Worm (Caenorhabditis elegans) whole organism, late embryonic: ENCODE data around the gene pcs-1.

Experiments used
- C08G9.2 ChIP-seq: sonication (generic microtip); optimal IDR thresholded peaks from 2 replicates; lab custom pipeline; 2016; ENCODE audit warnings: mild to moderate bottlenecking, missing genetic modification characterization, moderate library complexity, missing compliant biosample characterization
- C38D4.7 ChIP-seq: fragments of 200-800 bp; sonication (Bioruptor generic); optimal IDR thresholded peaks from 2 replicates; lab custom pipeline; 2018; ENCODE audit warnings: mild to moderate bottlenecking, missing genetic modification characterization, moderate library complexity, missing compliant biosample characterization
- F13H6.1 ChIP-seq: sonication (generic microtip); optimal IDR thresholded peaks from 2 replicates; lab custom pipeline; 2016; ENCODE audit warnings: missing genetic modification characterization, missing compliant biosample characterization
- K09A11.1 ChIP-seq: sonication (generic microtip); optimal IDR thresholded peaks from 2 replicates; lab custom pipeline; 2017; ENCODE audit warnings: antibody characterized with exemption, mild to moderate bottlenecking, missing genetic modification characterization, missing compliant biosample characterization; ENCODE audit not compliant: insufficient read depth
- T23F11.4 ChIP-seq: fragments of 200-800 bp; sonication (Bioruptor generic); optimal IDR thresholded peaks from 2 replicates; lab custom pipeline; 2018; ENCODE audit warnings: mild to moderate bottlenecking, missing genetic modification characterization, missing compliant biosample characterization
- ceh-14 ChIP-seq: sonication (generic microtip); optimal IDR thresholded peaks from 2 replicates; lab custom pipeline; 2016; ENCODE audit warnings: missing genotype, missing genetic modification characterization, missing compliant biosample characterization
- ceh-19 ChIP-seq: fragments of 200-800 bp; sonication (Bioruptor generic); optimal IDR thresholded peaks from 2 replicates; lab custom pipeline; 2018; ENCODE audit warnings: mild to moderate bottlenecking, missing genetic modification characterization, missing compliant biosample characterization
- ceh-34 ChIP-seq: sonication (generic microtip); optimal IDR thresholded peaks from 2 replicates; lab custom pipeline; 2016; ENCODE audit warnings: mild to moderate bottlenecking, missing genetic modification characterization, missing compliant biosample characterization
- ceh-48 ChIP-seq: sonication (generic microtip); optimal IDR thresholded peaks from 2 replicates; lab custom pipeline; 2016; ENCODE audit warnings: missing genetic modification characterization, inconsistent platforms, missing compliant biosample characterization
- ceh-6 ChIP-seq: fragments of 200-800 bp; sonication (Bioruptor generic); optimal IDR thresholded peaks from 2 replicates; lab custom pipeline; 2018; ENCODE audit warnings: mild to moderate bottlenecking, missing genetic modification characterization, missing compliant biosample characterization
- dmd-4 ChIP-seq: sonication (generic microtip); optimal IDR thresholded peaks from 2 replicates; lab custom pipeline; 2016; ENCODE audit warnings: borderline replicate concordance, missing genetic modification characterization, missing compliant biosample characterization
- elt-2 ChIP-seq: sonication (generic microtip); optimal IDR thresholded peaks from 2 replicates; lab custom pipeline; 2016; ENCODE audit warnings: missing genetic modification reagents, missing genetic modification characterization, missing compliant biosample characterization
- ets-4 ChIP-seq: sonication (generic microtip); optimal IDR thresholded peaks from 2 replicates; lab custom pipeline; 2016; ENCODE audit warnings: missing genetic modification characterization, missing compliant biosample characterization
- eyg-1 ChIP-seq: sonication (generic microtip); optimal IDR thresholded peaks from 2 replicates; lab custom pipeline; 2016; ENCODE audit warnings: missing genotype, missing genetic modification characterization, missing compliant biosample characterization
- fax-1 ChIP-seq: sonication (generic microtip); optimal IDR thresholded peaks from 2 replicates; lab custom pipeline; 2016; ENCODE audit warnings: missing genotype, missing genetic modification characterization, missing compliant biosample characterization
- fkh-6 ChIP-seq: sonication (generic microtip); optimal IDR thresholded peaks from 2 replicates; lab custom pipeline; 2016; ENCODE audit warnings: missing genetic modification characterization, missing compliant biosample characterization
- gmeb-2 ChIP-seq: sonication (generic microtip); optimal IDR thresholded peaks from 2 replicates; lab custom pipeline; 2016; ENCODE audit warnings: missing genetic modification characterization, inconsistent platforms, missing compliant biosample characterization
- hlh-15 ChIP-seq: sonication (generic microtip); optimal IDR thresholded peaks from 2 replicates; lab custom pipeline; 2016; ENCODE audit warnings: missing genetic modification characterization, missing compliant biosample characterization
- hlh-30 ChIP-seq: sonication (generic microtip); optimal IDR thresholded peaks from 2 replicates; lab custom pipeline; 2017; ENCODE audit warnings: antibody characterized with exemption, missing genetic modification characterization, missing compliant biosample characterization; ENCODE audit not compliant: insufficient read depth
- hlh-6 ChIP-seq: sonication (generic microtip); optimal IDR thresholded peaks from 2 replicates; lab custom pipeline; 2016; ENCODE audit warnings: missing genotype, missing genetic modification characterization, missing compliant biosample characterization
- lim-6 ChIP-seq: sonication (generic microtip); optimal IDR thresholded peaks from 2 replicates; lab custom pipeline; 2016; ENCODE audit warnings: missing genetic modification characterization, missing compliant biosample characterization
- lin-11 ChIP-seq: fragments of 200-800 bp; sonication (Bioruptor generic); optimal IDR thresholded peaks from 2 replicates; lab custom pipeline; 2018; ENCODE audit warnings: mild to moderate bottlenecking, missing genetic modification characterization, missing compliant biosample characterization
- mec-3 ChIP-seq: sonication (generic microtip); optimal IDR thresholded peaks from 2 replicates; lab custom pipeline; 2016; ENCODE audit warnings: borderline replicate concordance, missing genetic modification characterization, missing compliant biosample characterization
- nfya-1 ChIP-seq: sonication (generic microtip); optimal IDR thresholded peaks from 2 replicates; lab custom pipeline; 2017; ENCODE audit warnings: missing genetic modification characterization, mild to moderate bottlenecking, missing compliant biosample characterization, antibody characterized with exemption, moderate library complexity
- nhr-11 ChIP-seq: fragments of 150-350 bp; optimal IDR thresholded peaks from 2 replicates; lab custom pipeline; 2014; ENCODE audit warnings: missing biosample characterization, missing genetic modification characterization
- nhr-232 ChIP-seq: sonication (generic microtip); optimal IDR thresholded peaks from 2 replicates; lab custom pipeline; 2016; ENCODE audit warnings: missing genetic modification characterization, missing compliant biosample characterization
- npax-4 ChIP-seq: sonication (generic microtip); optimal IDR thresholded peaks from 2 replicates; lab custom pipeline; 2016; ENCODE audit warnings: missing genetic modification characterization, missing compliant biosample characterization
- pat-9 ChIP-seq: fragments of 200-800 bp; sonication (Bioruptor generic); optimal IDR thresholded peaks from 2 replicates; lab custom pipeline; 2018; ENCODE audit warnings: mild to moderate bottlenecking, missing genetic modification characterization, moderate library complexity, missing compliant biosample characterization
- pax-1 ChIP-seq: fragments of 150-350 bp; optimal IDR thresholded peaks from 2 replicates; lab custom pipeline; 2014; ENCODE audit warnings: missing biosample characterization, missing genetic modification characterization
- pha-2 ChIP-seq: sonication (generic microtip); optimal IDR thresholded peaks from 2 replicates; lab custom pipeline; 2017; ENCODE audit warnings: mild to moderate bottlenecking, missing genetic modification characterization, missing compliant biosample characterization
- pha-4 ChIP-seq: fragments of 150-350 bp; optimal IDR thresholded peaks from 2 replicates; lab custom pipeline; 2018; ENCODE audit warnings: missing biosample characterization, missing genetic modification reagents, missing genetic modification characterization
- pros-1 ChIP-seq: fragments of 150-350 bp; optimal IDR thresholded peaks from 2 replicates; lab custom pipeline; 2014; ENCODE audit warnings: missing biosample characterization, missing genetic modification reagents, missing genetic modification characterization
- rnt-1 ChIP-seq: sonication (generic microtip); optimal IDR thresholded peaks from 2 replicates; lab custom pipeline; 2016; ENCODE audit warnings: missing genetic modification characterization, missing compliant biosample characterization
- sox-2 ChIP-seq: fragments of 200-800 bp; sonication (Bioruptor generic); IDR thresholded peaks from 2 replicates; pipeline ENCODE4 v1.3.6; 2022; ENCODE audit warnings: missing genetic modification reagents, missing genetic modification characterization, missing compliant biosample characterization
- tbx-7 ChIP-seq: sonication (generic microtip); optimal IDR thresholded peaks from 2 replicates; lab custom pipeline; 2016; ENCODE audit warnings: missing genotype, missing genetic modification characterization, missing compliant biosample characterization
- ttx-3 ChIP-seq: sonication (generic microtip); optimal IDR thresholded peaks from 2 replicates; lab custom pipeline; 2016; ENCODE audit warnings: missing genetic modification reagents, missing genetic modification characterization, missing compliant biosample characterization
- unc-42 ChIP-seq: sonication (generic microtip); optimal IDR thresholded peaks from 2 replicates; lab custom pipeline; 2016; ENCODE audit warnings: missing genotype, missing genetic modification characterization, missing compliant biosample characterization
- unc-55 ChIP-seq: sonication (generic microtip); optimal IDR thresholded peaks from 2 replicates; lab custom pipeline; 2017; ENCODE audit warnings: missing biosample characterization, missing genetic modification reagents, missing genetic modification characterization
- unc-86 ChIP-seq: sonication (generic microtip); optimal IDR thresholded peaks from 2 replicates; lab custom pipeline; 2016; ENCODE audit warnings: missing genetic modification characterization, missing compliant biosample characterization

The pcs-1 gene

DNA sequence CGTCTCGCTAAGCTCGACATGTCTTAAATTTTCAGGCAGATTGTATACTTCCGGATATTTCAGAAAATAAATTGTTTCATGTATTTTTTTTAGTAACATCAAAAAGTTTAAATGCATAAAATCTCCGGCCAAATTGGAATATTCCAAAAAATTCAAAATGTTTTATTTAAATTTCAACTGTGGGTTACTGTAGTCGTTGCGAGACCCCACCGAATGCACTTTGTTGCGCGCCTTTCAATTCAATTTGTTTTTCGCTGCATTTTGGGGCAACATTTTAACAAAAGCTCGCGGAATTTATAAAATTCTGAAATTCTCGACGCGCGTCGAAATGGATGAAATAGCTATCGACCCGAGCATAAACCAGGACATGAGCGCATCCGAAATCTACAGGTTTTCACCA is 4.6 kb downstream of the pcs-1 start, which contains the start of gene F54D5.2:
Gene F54D5.2, plus strand, starts transcription at position 237 of the 400 bp plus-strand sequence.
- TF ChIP-seq lim-6 (tag; lab: Kevin White, UChicago) (no peak), ceh-48 (tag; lab: Kevin White, UChicago) (no peak), hlh-30 (tag; lab: Kevin White, UChicago) (no peak), C38D4.7 (GFP tag; lab: Kevin White, UChicago) (no peak), unc-55 (GFP tag; lab: Kevin White, UChicago) (no peak), npax-4 (no peak), pha-2 (tag; lab: Kevin White, UChicago) (no peak), gmeb-2 (tag; lab: Kevin White, UChicago) (no peak), ceh-6 (GFP tag; lab: Kevin White, UChicago) (no peak), hlh-6 (no peak), tbx-7 (tag; lab: Kevin White, UChicago) (no peak), dmd-4 (no peak), fax-1 (no peak), mec-3 (tag; lab: Kevin White, UChicago) (no peak), K09A11.1 (tag; lab: Kevin White, UChicago) (no peak), nhr-11 (no peak), C08G9.2 (no peak), hlh-15 (tag; lab: Kevin White, UChicago) (no peak), F13H6.1 (tag; lab: Kevin White, UChicago) (no peak), elt-2 (no peak)

DNA sequence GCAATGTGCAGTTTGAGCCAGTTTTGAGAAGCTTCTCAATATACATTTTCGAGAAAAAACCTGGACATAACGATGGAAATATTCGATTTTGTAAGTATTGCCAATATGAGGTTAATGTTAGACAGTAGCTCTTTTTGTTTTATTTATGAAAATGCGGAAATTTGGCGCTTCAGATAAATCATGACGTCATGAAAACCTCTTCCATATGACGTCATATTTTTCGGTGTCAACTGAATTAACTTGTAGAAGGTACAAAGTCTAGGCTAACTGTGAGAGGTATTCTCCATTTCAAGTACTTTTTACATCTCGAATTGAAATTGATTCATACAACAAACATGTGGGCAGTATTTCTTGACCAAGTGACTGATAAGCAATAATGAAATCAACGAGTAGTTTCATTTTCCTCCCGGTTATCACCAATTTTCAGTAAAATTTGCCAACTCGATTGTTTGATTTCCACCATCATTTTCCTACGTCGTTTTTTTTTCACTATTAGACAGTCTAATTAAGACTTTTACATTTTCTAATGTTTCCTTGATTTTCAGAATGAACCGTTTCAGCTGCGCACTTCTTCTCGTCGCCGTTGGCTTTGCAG is 6.2 kb downstream of the pcs-1 start, which contains the start of gene F54D5.3:
Gene F54D5.3, plus strand, starts transcription at position 546 of the 595 bp plus-strand sequence.
- TF ChIP-seq ceh-19 (GFP tag; lab: Kevin White, UChicago) = no peak
- no peak for TF ChIP-seq pha-2 (tag; lab: Kevin White, UChicago)
- no peak for TF ChIP-seq pax-1
- no peak for TF ChIP-seq sox-2
- no peak for TF ChIP-seq nhr-232 (tag; lab: Kevin White, UChicago)
- TF ChIP-seq npax-4 = no peak
- no peak for TF ChIP-seq unc-55 (GFP tag; lab: Kevin White, UChicago)
- TF ChIP-seq ets-4 (tag; lab: Kevin White, UChicago) = no peak
- TF ChIP-seq C38D4.7 (GFP tag; lab: Kevin White, UChicago) = no peak
- TF ChIP-seq nfya-1 (tag; lab: Kevin White, UChicago) = no peak
- no peak for TF ChIP-seq pat-9 (tag; lab: Kevin White, UChicago)
- TF ChIP-seq ceh-14 (tag; lab: Kevin White, UChicago) = no peak
- no peak for TF ChIP-seq mec-3 (tag; lab: Kevin White, UChicago)
- no peak for TF ChIP-seq fkh-6 (tag; lab: Kevin White, UChicago)
- TF ChIP-seq unc-86 (tag; lab: Kevin White, UChicago) = no peak
- no peak for TF ChIP-seq unc-42 (tag; lab: Kevin White, UChicago)
- TF ChIP-seq, all 69 proteins: peak for 0

DNA sequence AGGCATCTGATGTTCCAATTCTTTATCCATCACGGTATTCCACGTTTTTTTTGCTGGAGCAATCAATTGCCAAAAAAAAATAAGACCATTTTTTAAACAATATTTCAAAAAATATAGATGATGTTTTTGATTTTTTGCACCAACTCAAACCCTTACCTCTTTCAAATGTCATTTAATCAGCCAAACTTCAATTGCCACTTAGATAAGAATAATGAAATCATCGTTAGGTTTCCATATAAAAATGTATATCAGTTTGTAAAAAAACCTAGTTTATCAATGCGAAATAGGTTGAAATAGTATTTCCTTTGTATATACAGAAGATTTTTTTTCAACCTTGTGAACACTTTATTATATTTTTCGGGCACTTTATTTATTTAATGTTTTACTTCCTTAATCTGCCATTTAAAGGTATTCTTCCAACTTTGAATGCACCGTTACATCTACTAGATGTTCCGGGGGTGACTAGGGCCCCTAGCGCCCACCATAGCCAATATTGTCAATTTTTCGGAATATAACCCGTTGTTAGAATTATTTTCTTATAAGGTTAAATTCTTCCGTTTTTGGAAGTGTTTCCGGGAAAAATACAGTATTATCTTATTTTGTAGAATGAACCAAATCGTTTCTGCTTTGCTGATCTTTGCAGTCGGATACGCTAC is 8.2 kb downstream of the pcs-1 start, which contains the start of the genes F54D5.23 and F54D5.4:
Gene F54D5.23, minus strand, starts transcription at position 75 of the 656 bp plus-strand sequence.
Gene F54D5.4, plus strand, starts transcription at position 606 of the 656 bp plus-strand sequence.
- TF ChIP-seq pros-1 = no peak
- TF ChIP-seq tbx-7 (tag; lab: Kevin White, UChicago) = no peak
- no peak for TF ChIP-seq eyg-1 (tag; lab: Kevin White, UChicago)
- no peak for TF ChIP-seq unc-42 (tag; lab: Kevin White, UChicago)
- TF ChIP-seq F13H6.1 (tag; lab: Kevin White, UChicago) = no peak
- no peak for TF ChIP-seq ceh-19 (GFP tag; lab: Kevin White, UChicago)
- no peak for TF ChIP-seq lin-11 (tag; lab: Kevin White, UChicago)
- no peak for TF ChIP-seq ttx-3 (tag; lab: Kevin White, UChicago)
- TF ChIP-seq nfya-1 (tag; lab: Kevin White, UChicago) = no peak
- no peak for TF ChIP-seq npax-4
- no peak for TF ChIP-seq ceh-34 (tag; lab: Kevin White, UChicago)
- no peak for TF ChIP-seq ceh-48 (tag; lab: Kevin White, UChicago)
- no peak for TF ChIP-seq T23F11.4 (GFP tag; lab: Kevin White, UChicago)
- no peak for TF ChIP-seq pha-4
- no peak for TF ChIP-seq hlh-30 (tag; lab: Kevin White, UChicago)
- no peak for TF ChIP-seq rnt-1 (tag; lab: Kevin White, UChicago)
- TF ChIP-seq, all 69 proteins: peak for 0
